Worm (Caenorhabditis elegans): Measurements from ENCODE around the gene toe-2.

DNA sequence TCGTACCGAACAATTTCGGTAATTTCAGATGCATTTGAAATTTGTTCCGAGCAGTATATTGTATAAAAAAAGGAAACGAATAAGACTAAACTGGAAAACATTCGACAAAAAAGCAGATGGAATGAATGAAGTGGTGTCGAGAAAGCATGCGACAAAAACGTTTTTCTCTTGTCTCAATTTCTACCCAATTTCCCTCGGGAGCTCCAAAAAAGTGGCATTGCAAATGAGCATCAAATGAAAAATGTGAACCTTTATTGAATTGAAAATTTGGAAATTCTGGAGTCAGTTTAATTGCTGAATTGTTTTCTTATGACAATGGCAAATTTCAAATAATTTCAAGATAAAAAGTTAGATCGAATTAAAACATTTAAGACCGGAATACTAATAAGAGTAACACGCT, 21.0 kb downstream of the toe-2 start, which contains the start of gene R05G9.5:
- TF ChIP-seq saeg-2 (GFP tag; IDR thresholded peaks at IDR 0.05) (no peak), jun-1 (tag; optimal IDR thresholded peaks at IDR 0.05) (no peak), ces-1 (GFP tag; optimal IDR thresholded peaks at IDR 0.05) (no peak), nhr-76 (tag; optimal IDR thresholded peaks at IDR 0.05) (no peak), ama-1 (optimal IDR thresholded peaks at IDR 0.05) (no peak), unc-62 (GFP tag; optimal IDR thresholded peaks at IDR 0.05 in 1 of 2) (no peak), unc-62 (tag; optimal IDR thresholded peaks at IDR 0.05) (no peak), lin-39 (tag; optimal IDR thresholded peaks at IDR 0.05) (no peak), F10B5.3 (tag; optimal IDR thresholded peaks at IDR 0.05) (no peak), nhr-6 (tag; optimal IDR thresholded peaks at IDR 0.05) (no peak)

All from whole organism, L4 larva.